Worm (Caenorhabditis elegans) whole organism, young adult: Measurements from ENCODE around the gene acs-15.

Source experiments
- B0261.1 ChIP-seq: sonication (generic microtip); optimal IDR thresholded peaks from 2 replicates; lab custom pipeline; 2016; ENCODE audit warnings: mild to moderate bottlenecking, missing genetic modification characterization, moderate library complexity, missing compliant biosample characterization
- B0336.3 ChIP-seq: fragments of 200-800 bp; sonication (Bioruptor generic); IDR thresholded peaks from 2 replicates; pipeline ENCODE4 v1.3.6; 2022; ENCODE audit warnings: missing genetic modification characterization, missing compliant biosample characterization
- D2030.7 ChIP-seq: fragments of 200-800 bp; sonication (Bioruptor generic); IDR thresholded peaks from 2 replicates; pipeline ENCODE4 v1.3.6; 2022; ENCODE audit warnings: missing genetic modification reagents, missing genetic modification characterization, missing compliant biosample characterization
- F10E7.11 ChIP-seq: sonication (generic microtip); optimal IDR thresholded peaks from 2 replicates; lab custom pipeline; 2017; ENCODE audit warnings: mild to moderate bottlenecking, missing genetic modification characterization, moderate library complexity, missing compliant biosample characterization
- F37B4.10 ChIP-seq: fragments of 200-800 bp; sonication (Bioruptor generic); IDR thresholded peaks from 2 replicates; pipeline ENCODE4 v1.3.6; 2022; ENCODE audit warnings: missing genetic modification characterization, missing compliant biosample characterization
- F49E8.2 ChIP-seq: sonication (generic microtip); optimal IDR thresholded peaks from 3 replicates; lab custom pipeline; 2017; ENCODE audit warnings: missing genetic modification characterization, mild to moderate bottlenecking, missing compliant biosample characterization, antibody characterized with exemption, moderate library complexity; ENCODE audit not compliant: insufficient read depth
- F52B5.7 ChIP-seq: sonication (generic microtip); optimal IDR thresholded peaks from 2 replicates; lab custom pipeline; 2016; ENCODE audit warnings: mild to moderate bottlenecking, missing genetic modification characterization, missing compliant biosample characterization
- F55B11.4 ChIP-seq: sonication (generic microtip); optimal IDR thresholded peaks from 2 replicates; lab custom pipeline; 2016; ENCODE audit warnings: missing compliant biosample characterization, missing genetic modification characterization, borderline replicate concordance; ENCODE audit not compliant: insufficient read depth
- Y67H2A.10 ChIP-seq: fragments of 200-800 bp; sonication (Bioruptor generic); conservative IDR thresholded peaks from 2 replicates; pipeline ENCODE4 v1.3.6; 2022; ENCODE audit warnings: missing genetic modification reagents, missing genetic modification characterization, missing compliant biosample characterization
- Y95B8A.8 ChIP-seq: fragments of 200-800 bp; sonication (Bioruptor generic); IDR thresholded peaks from 2 replicates; pipeline ENCODE4 v1.3.6; 2022; ENCODE audit warnings: missing genetic modification reagents, missing genetic modification characterization, missing compliant biosample characterization
- ceh-58 ChIP-seq: fragments of 200-800 bp; sonication (Bioruptor generic); IDR thresholded peaks from 2 replicates; pipeline ENCODE4 v1.3.6; 2022; ENCODE audit warnings: missing genetic modification characterization, missing compliant biosample characterization
- ceh-79 ChIP-seq: sonication (generic microtip); optimal IDR thresholded peaks from 2 replicates; lab custom pipeline; 2017; ENCODE audit warnings: mild to moderate bottlenecking, missing genetic modification characterization, missing compliant biosample characterization
- chd-7 ChIP-seq: sonication (generic microtip); optimal IDR thresholded peaks from 2 replicates; lab custom pipeline; 2016; ENCODE audit warnings: mild to moderate bottlenecking, missing genetic modification characterization, moderate library complexity, missing compliant biosample characterization
- dpff-1 ChIP-seq: sonication (generic microtip); optimal IDR thresholded peaks from 2 replicates; lab custom pipeline; 2017; ENCODE audit warnings: mild to moderate bottlenecking, missing genetic modification characterization, missing compliant biosample characterization
- egl-44 ChIP-seq: fragments of 200-800 bp; sonication (Bioruptor generic); IDR thresholded peaks from 2 replicates; pipeline ENCODE4 v1.3.6; 2022; ENCODE audit warnings: missing genetic modification reagents, missing genetic modification characterization, missing compliant biosample characterization
- hmg-1.2 ChIP-seq: fragments of 200-800 bp; sonication (Bioruptor generic); IDR thresholded peaks from 2 replicates; pipeline ENCODE4 v1.3.6; 2022; ENCODE audit warnings: missing genetic modification reagents, missing genetic modification characterization, missing compliant biosample characterization
- let-607 ChIP-seq, 2 experiments: fragments of 200-800 bp in 1 of 2; sonication (Bioruptor generic) in 1 of 2; sonication (generic microtip) in 1 of 2; optimal IDR thresholded peaks; 2 replicates each; lab custom pipeline; 2016 to 2018; ENCODE audit warnings: mild to moderate bottlenecking in 2 of 2, missing compliant biosample characterization in 2 of 2, missing genetic modification characterization in 2 of 2, moderate library complexity in 2 of 2, missing genotype in 1 of 2
- lir-1 ChIP-seq: fragments of 200-800 bp; sonication (Bioruptor generic); conservative IDR thresholded peaks from 2 replicates; pipeline ENCODE4 v1.3.6; 2022; ENCODE audit warnings: missing genetic modification reagents, missing genetic modification characterization, missing compliant biosample characterization
- lsl-1 ChIP-seq: fragments of 200-800 bp; sonication (Bioruptor generic); optimal IDR thresholded peaks from 2 replicates; lab custom pipeline; 2018; ENCODE audit warnings: mild to moderate bottlenecking, missing genetic modification characterization, moderate library complexity, missing compliant biosample characterization
- lsy-27 ChIP-seq: sonication (generic microtip); optimal IDR thresholded peaks from 2 replicates; lab custom pipeline; 2017; ENCODE audit warnings: missing genetic modification characterization, mild to moderate bottlenecking, missing compliant biosample characterization, antibody characterized with exemption, missing genotype, borderline replicate concordance; ENCODE audit not compliant: insufficient read depth
- madf-10 ChIP-seq: sonication (generic microtip); optimal IDR thresholded peaks from 2 replicates; lab custom pipeline; 2016; ENCODE audit warnings: mild to moderate bottlenecking, missing genetic modification characterization, missing compliant biosample characterization
- mcd-1 ChIP-seq: fragments of 200-800 bp; sonication (Bioruptor generic); IDR thresholded peaks from 2 replicates; pipeline ENCODE4 v1.3.6; 2022; ENCODE audit warnings: missing genetic modification reagents, missing genetic modification characterization, missing compliant biosample characterization
- mel-28 ChIP-seq: sonication (generic microtip); optimal IDR thresholded peaks from 2 replicates; lab custom pipeline; 2016; ENCODE audit warnings: borderline replicate concordance, mild to moderate bottlenecking, missing genetic modification characterization, missing compliant biosample characterization
- mes-4 ChIP-seq: sonication (generic microtip); optimal IDR thresholded peaks from 2 replicates; lab custom pipeline; 2016; ENCODE audit warnings: missing genotype, missing genetic modification characterization, missing compliant biosample characterization
- nfya-1 ChIP-seq: sonication (generic microtip); optimal IDR thresholded peaks from 2 replicates; lab custom pipeline; 2017; ENCODE audit warnings: antibody characterized with exemption, missing compliant biosample characterization, missing genetic modification characterization, borderline replicate concordance; ENCODE audit not compliant: insufficient read depth
- nhr-80 ChIP-seq: sonication (generic microtip); optimal IDR thresholded peaks from 2 replicates; lab custom pipeline; 2016; ENCODE audit warnings: missing genetic modification characterization, missing compliant biosample characterization
- pbrm-1 ChIP-seq: fragments of 200-800 bp; sonication (Bioruptor generic); IDR thresholded peaks from 2 replicates; pipeline ENCODE4 v1.3.6; 2022; ENCODE audit warnings: missing genetic modification reagents, missing genetic modification characterization, missing compliant biosample characterization
- pha-4 ChIP-seq: fragments of 150-350 bp; sonication (generic microtip); optimal IDR thresholded peaks from 2 replicates; lab custom pipeline; 2014; ENCODE audit warnings: missing biosample characterization, missing genetic modification reagents, missing genetic modification characterization
- rpc-1 ChIP-seq, 2 experiments: fragments of 150-350 bp in 1 of 2; sonication (generic microtip) in 1 of 2; optimal IDR thresholded peaks; 2 replicates each; lab custom pipeline; 2014 to 2018; ENCODE audit warnings: missing biosample characterization in 1 of 2, missing genetic modification characterization in 1 of 2, missing genetic modification reagents in 1 of 2, missing genotype in 1 of 2
- sea-2 ChIP-seq: fragments of 200-800 bp; sonication (Bioruptor generic); IDR thresholded peaks from 2 replicates; pipeline ENCODE4 v1.3.6; 2022; ENCODE audit warnings: missing genetic modification characterization, missing compliant biosample characterization
- snpc-1.1 ChIP-seq: sonication (generic microtip); optimal IDR thresholded peaks from 2 replicates; lab custom pipeline; 2017; ENCODE audit warnings: missing genetic modification characterization, mild to moderate bottlenecking, missing compliant biosample characterization, antibody characterized with exemption, moderate library complexity, missing genotype, missing genetic modification reagents; ENCODE audit not compliant: insufficient read depth
- snpc-4 ChIP-seq, 5 experiments: fragments of 150-350 bp in 1 of 5; sonication (generic microtip) in 4 of 5; optimal IDR thresholded peaks; 2 replicates each; lab custom pipeline; 2014 to 2018; ENCODE audit warnings: missing genetic modification characterization in 5 of 5, missing biosample characterization in 3 of 5, antibody characterized with exemption in 2 of 5, mild to moderate bottlenecking in 2 of 5, missing compliant biosample characterization in 2 of 5, missing genotype in 2 of 5, moderate library complexity in 2 of 5, missing genetic modification reagents in 1 of 5
- sptf-2 ChIP-seq: fragments of 200-800 bp; sonication (Bioruptor generic); optimal IDR thresholded peaks from 2 replicates; lab custom pipeline; 2018; ENCODE audit warnings: mild to moderate bottlenecking, missing genetic modification characterization, missing compliant biosample characterization
- tbx-9 ChIP-seq: sonication (generic microtip); optimal IDR thresholded peaks from 2 replicates; lab custom pipeline; 2016; ENCODE audit warnings: borderline replicate concordance, missing genetic modification characterization, inconsistent platforms, missing compliant biosample characterization
- zfh-2 ChIP-seq: fragments of 200-800 bp; sonication (Bioruptor generic); conservative IDR thresholded peaks from 2 replicates; pipeline ENCODE4 v1.3.6; 2022; ENCODE audit warnings: missing genetic modification reagents, missing genetic modification characterization, missing compliant biosample characterization
- ztf-22 ChIP-seq: fragments of 200-800 bp; sonication (Bioruptor generic); optimal IDR thresholded peaks from 2 replicates; lab custom pipeline; 2018; ENCODE audit warnings: mild to moderate bottlenecking, missing genetic modification characterization, moderate library complexity, missing compliant biosample characterization

acs-15 gene

ce11 chrII:901632-902031, 31.2 kb upstream of the acs-15 start, which contains the start of gene T07D3.2:
Gene T07D3.2, plus strand, starts transcription at chrII:901932.
- no peak for TF ChIP-seq ceh-58 (GFP tag; lab: Robert Waterston, UW)
- no peak for TF ChIP-seq egl-44 (GFP tag; lab: Robert Waterston, UW)
- no peak for TF ChIP-seq F52B5.7 (tag; lab: Kevin White, UChicago)
- no peak for TF ChIP-seq madf-10 (tag; lab: Kevin White, UChicago)
- TF ChIP-seq let-607 (tag; optimal IDR thresholded peaks at IDR 0.05; lab: Kevin White, UChicago), result no peak
- TF ChIP-seq snpc-1.1 (tag; lab: Kevin White, UChicago), result no peak
- no peak for TF ChIP-seq F55B11.4 (tag; lab: Kevin White, UChicago)
- TF ChIP-seq Y67H2A.10, result no peak
- no peak for TF ChIP-seq dpff-1 (tag; lab: Kevin White, UChicago)

ce11 chrII:905335-905734, 27.5 kb upstream of the acs-15 start:
- TF ChIP-seq snpc-4 (GFP tag; optimal IDR thresholded peaks at IDR 0.05; lab: Kevin White, UChicago) (no peak), snpc-4 (tag; optimal IDR thresholded peaks at IDR 0.05; lab: Kevin White, UChicago) (peak in 2 of 4 experiments; percentile 75 to 90), snpc-1.1 (tag; lab: Kevin White, UChicago) (peak; percentile 70), zfh-2 (GFP tag; lab: Robert Waterston, UW) (peak; percentile 40; the same call in 1 of the 2 replicates), lir-1 (GFP tag; lab: Robert Waterston, UW) (no peak), pbrm-1 (GFP tag; lab: Robert Waterston, UW) (no peak), ceh-79 (tag; lab: Kevin White, UChicago) (no peak), nfya-1 (tag; lab: Kevin White, UChicago) (no peak), mel-28 (no peak)

- TF ChIP-seq Y95B8A.8 (GFP tag; lab: Robert Waterston, UW), result no peak
- no peak for TF ChIP-seq F10E7.11
- no peak for TF ChIP-seq F49E8.2 (tag; lab: Kevin White, UChicago)
- no peak for TF ChIP-seq lsl-1 (GFP tag; lab: Kevin White, UChicago)
- no peak for TF ChIP-seq D2030.7
- no peak for TF ChIP-seq dpff-1 (tag; lab: Kevin White, UChicago)
- no peak for TF ChIP-seq mcd-1 (GFP tag; lab: Robert Waterston, UW)
- TF ChIP-seq rpc-1 (optimal IDR thresholded peaks at IDR 0.05; lab: Kevin White, UChicago), result no peak
- TF ChIP-seq rpc-1 (tag; optimal IDR thresholded peaks at IDR 0.05; lab: Kevin White, UChicago), result no peak
- no peak for TF ChIP-seq lsy-27 (tag; lab: Kevin White, UChicago)
- TF ChIP-seq nhr-80 (tag; lab: Kevin White, UChicago), result no peak
- no peak for TF ChIP-seq B0336.3 (GFP tag; lab: Robert Waterston, UW)
- TF ChIP-seq sptf-2 (GFP tag; lab: Kevin White, UChicago), result no peak
Measured at ce11 chrII:909554-909953, 23.3 kb upstream of the acs-15 start, which contains the start of the genes fbxc-24 and fbxc-27. Gene fbxc-24, minus strand, starts transcription at chrII:909654. Gene fbxc-27, plus strand, starts transcription at chrII:909769.

- TF ChIP-seq let-607 (tag; optimal IDR thresholded peaks at IDR 0.05; lab: Kevin White, UChicago) (no peak), chd-7 (tag; lab: Kevin White, UChicago) (no peak), mes-4 (no peak), B0261.1 (tag; lab: Kevin White, UChicago) (no peak), sea-2 (GFP tag; lab: Robert Waterston, UW) (no peak), pha-4 (tag; lab: Kevin White, UChicago) (no peak), F37B4.10 (GFP tag; lab: Robert Waterston, UW) (no peak), hmg-1.2 (GFP tag; lab: Robert Waterston, UW) (no peak), tbx-9 (tag; lab: Kevin White, UChicago) (no peak), ztf-22 (GFP tag; lab: Kevin White, UChicago) (no peak)
Measured at ce11 chrII:911680-912079, 21.1 kb upstream of the acs-15 start, which contains the start of gene fbxc-31. Gene fbxc-31, plus strand, starts transcription at chrII:911980.
